Fruit fly (Drosophila melanogaster) whole organism, embryonic: ENCODE results near the gene trr.

ENCODE experiments used
- ATbp ChIP-seq: fragments of 200-800 bp; sonication (Bioruptor generic); optimal IDR thresholded peaks from 2 replicates; lab custom pipeline; 2017; ENCODE audit warnings: missing biosample characterization, mild to moderate bottlenecking, missing genetic modification characterization, missing genetic modification reagents
- Abd-B ChIP-seq: fragments of 200-800 bp; sonication (Bioruptor generic); optimal IDR thresholded peaks from 2 replicates; lab custom pipeline; 2018; ENCODE audit warnings: missing biosample characterization, mild to moderate bottlenecking, missing genetic modification characterization, moderate library complexity
- CG11398 ChIP-seq: fragments of 200-800 bp; sonication (Bioruptor generic); optimal IDR thresholded peaks from 2 replicates; lab custom pipeline; 2016; ENCODE audit warnings: missing biosample characterization, missing genetic modification characterization
- CG12104 ChIP-seq: fragments of 200-800 bp; sonication (Bioruptor generic); optimal IDR thresholded peaks from 3 replicates; lab custom pipeline; 2016; ENCODE audit warnings: missing biosample characterization, missing genetic modification characterization
- CG12155 ChIP-seq: fragments of 200-800 bp; sonication (Bioruptor generic); optimal IDR thresholded peaks from 3 replicates; lab custom pipeline; 2016; ENCODE audit warnings: missing biosample characterization, missing genetic modification characterization
- CG12391 ChIP-seq: fragments of 200-800 bp; sonication (Bioruptor generic); optimal IDR thresholded peaks from 3 replicates; lab custom pipeline; 2018; ENCODE audit warnings: missing biosample characterization, mild to moderate bottlenecking, missing genetic modification characterization, moderate library complexity
- CG13424 ChIP-seq: fragments of 200-800 bp; sonication (Bioruptor generic); optimal IDR thresholded peaks from 2 replicates; lab custom pipeline; 2019; ENCODE audit warnings: missing biosample characterization, mild to moderate bottlenecking, missing genetic modification characterization, moderate library complexity
- CG13775 ChIP-seq: fragments of 200-800 bp; sonication (Bioruptor generic); optimal IDR thresholded peaks from 3 replicates; lab custom pipeline; 2017; ENCODE audit warnings: missing biosample characterization, mild to moderate bottlenecking, missing genetic modification characterization
- CG16779 ChIP-seq: fragments of 200-800 bp; sonication (Bioruptor generic); IDR thresholded peaks from 2 replicates; pipeline ENCODE4 v1.3.6; 2022; ENCODE audit warnings: missing biosample characterization, missing genetic modification characterization
- CG1832 ChIP-seq: fragments of 200-800 bp; sonication (Bioruptor generic); optimal IDR thresholded peaks from 2 replicates; lab custom pipeline; 2017; ENCODE audit warnings: missing biosample characterization, mild to moderate bottlenecking, missing genetic modification characterization, inconsistent platforms
- CG2129 ChIP-seq: fragments of 200-800 bp; sonication (Bioruptor generic); IDR thresholded peaks from 2 replicates; pipeline ENCODE4 v1.3.6; 2022; ENCODE audit warnings: missing biosample characterization, missing genetic modification characterization; ENCODE audit not compliant: partially characterized antibody
- CG4282 ChIP-seq: fragments of 200-800 bp; sonication (Bioruptor generic); optimal IDR thresholded peaks from 2 replicates; lab custom pipeline; 2016; ENCODE audit warnings: missing biosample characterization, missing genetic modification characterization
- CG6683 ChIP-seq: fragments of 200-800 bp; sonication (Bioruptor generic); optimal IDR thresholded peaks from 2 replicates; lab custom pipeline; 2017; ENCODE audit warnings: missing biosample characterization, mild to moderate bottlenecking, missing genetic modification characterization, missing genetic modification reagents
- CG8478 ChIP-seq: fragments of >200 bp; optimal IDR thresholded peaks from 2 replicates; lab custom pipeline; 2018
- CG9817 ChIP-seq: fragments of 200-800 bp; sonication (Bioruptor generic); optimal IDR thresholded peaks from 2 replicates; lab custom pipeline; 2018; ENCODE audit warnings: missing biosample characterization, mild to moderate bottlenecking, missing genetic modification characterization, moderate library complexity
- Dad ChIP-seq: fragments of 200-800 bp; sonication (Bioruptor generic); optimal IDR thresholded peaks from 3 replicates; lab custom pipeline; 2016; ENCODE audit warnings: missing biosample characterization, missing genetic modification characterization
- Doc3 ChIP-seq: fragments of 200-800 bp; sonication (Bioruptor generic); IDR thresholded peaks from 3 replicates; pipeline ENCODE4 v1.3.6; 2022; ENCODE audit warnings: missing biosample characterization, missing genetic modification characterization; ENCODE audit not compliant: partially characterized antibody
- HmgZ ChIP-seq: fragments of 200-800 bp; sonication (Bioruptor generic); optimal IDR thresholded peaks from 2 replicates; lab custom pipeline; 2018; ENCODE audit warnings: missing biosample characterization, mild to moderate bottlenecking, missing genetic modification characterization
- Hmx ChIP-seq: fragments of 200-800 bp; sonication (Bioruptor generic); optimal IDR thresholded peaks from 2 replicates; lab custom pipeline; 2016; ENCODE audit warnings: missing biosample characterization, missing genetic modification characterization
- Neu2 ChIP-seq: fragments of 200-800 bp; sonication (Bioruptor generic); optimal IDR thresholded peaks from 3 replicates; lab custom pipeline; 2016; ENCODE audit warnings: missing biosample characterization, missing genetic modification characterization, borderline replicate concordance
- Nf-YB ChIP-seq: fragments of 200-800 bp; sonication (Bioruptor generic); optimal IDR thresholded peaks from 3 replicates; lab custom pipeline; 2019; ENCODE audit warnings: missing biosample characterization, mild to moderate bottlenecking, missing genetic modification characterization, moderate library complexity
- Trl ChIP-seq, 3 experiments: fragments of >200 bp in 2 of 3; fragments of 200-800 bp in 1 of 3; sonication (Bioruptor generic) in 1 of 3; optimal IDR thresholded peaks; 2 replicates in 1 of 3; 3 replicates in 2 of 3; lab custom pipeline; 2016 to 2017; ENCODE audit warnings: missing biosample characterization in 1 of 3, missing genetic modification characterization in 1 of 3
- YL-1 ChIP-seq: fragments of 200-800 bp; sonication (Bioruptor generic); optimal IDR thresholded peaks from 3 replicates; lab custom pipeline; 2017; ENCODE audit warnings: missing biosample characterization, mild to moderate bottlenecking, missing genetic modification characterization
- abd-A ChIP-seq: fragments of 200-800 bp; sonication (Bioruptor generic); optimal IDR thresholded peaks from 3 replicates; lab custom pipeline; 2019; ENCODE audit warnings: missing biosample characterization, mild to moderate bottlenecking, missing genetic modification characterization, moderate library complexity
- amos ChIP-seq: fragments of 200-800 bp; sonication (Bioruptor generic); IDR thresholded peaks from 2 replicates; pipeline ENCODE4 v1.3.6; 2022; ENCODE audit warnings: missing biosample characterization, missing genetic modification characterization; ENCODE audit not compliant: partially characterized antibody
- btn ChIP-seq: fragments of 200-800 bp; sonication (Bioruptor generic); optimal IDR thresholded peaks from 2 replicates; lab custom pipeline; 2016; ENCODE audit warnings: missing biosample characterization, missing genetic modification characterization
- corto ChIP-seq: fragments of 200-800 bp; sonication (Bioruptor generic); optimal IDR thresholded peaks from 2 replicates; lab custom pipeline; 2016; ENCODE audit warnings: missing biosample characterization, mild to moderate bottlenecking, missing genetic modification characterization, moderate library complexity
- crp ChIP-seq, 2 experiments: fragments of 200-800 bp; sonication (Bioruptor generic); optimal IDR thresholded peaks; 2 replicates in 1 of 2; 3 replicates in 1 of 2; lab custom pipeline; 2017; ENCODE audit warnings: missing biosample characterization in 2 of 2, missing genetic modification characterization in 2 of 2, mild to moderate bottlenecking in 1 of 2, moderate library complexity in 1 of 2
- fd3F ChIP-seq: fragments of 200-800 bp; sonication (Bioruptor generic); optimal IDR thresholded peaks from 2 replicates; lab custom pipeline; 2018; ENCODE audit warnings: missing biosample characterization, mild to moderate bottlenecking, missing genetic modification characterization, moderate library complexity
- jigr1 ChIP-seq: fragments of 200-800 bp; sonication (Bioruptor generic); IDR thresholded peaks from 3 replicates; pipeline ENCODE4 v1.3.6; 2022; ENCODE audit warnings: missing biosample characterization, missing genetic modification characterization
- klu ChIP-seq: fragments of 200-800 bp; sonication (Bioruptor generic); IDR thresholded peaks from 2 replicates; pipeline ENCODE4 v1.3.6; 2022; ENCODE audit warnings: missing biosample characterization, missing genetic modification characterization
- lbe ChIP-seq: fragments of 200-800 bp; sonication (Bioruptor generic); optimal IDR thresholded peaks from 2 replicates; lab custom pipeline; 2016; ENCODE audit warnings: missing biosample characterization, mild to moderate bottlenecking, missing genetic modification characterization
- maf-S ChIP-seq: fragments of 200-800 bp; sonication (Bioruptor generic); optimal IDR thresholded peaks from 2 replicates; lab custom pipeline; 2016; ENCODE audit warnings: missing biosample characterization, missing genetic modification characterization
- mld ChIP-seq: fragments of 200-800 bp; sonication (Bioruptor generic); IDR thresholded peaks from 3 replicates; pipeline ENCODE4 v1.3.6; 2022; ENCODE audit warnings: missing biosample characterization, missing genetic modification characterization; ENCODE audit not compliant: partially characterized antibody
- org-1 ChIP-seq: fragments of 200-800 bp; sonication (Bioruptor generic); optimal IDR thresholded peaks from 2 replicates; lab custom pipeline; 2017; ENCODE audit warnings: missing biosample characterization, missing genetic modification characterization
- pnt ChIP-seq: fragments of 200-800 bp; sonication (Bioruptor generic); optimal IDR thresholded peaks from 3 replicates; lab custom pipeline; 2016; ENCODE audit warnings: missing biosample characterization, missing genetic modification characterization
- prd ChIP-seq, 3 experiments: fragments of >200 bp in 2 of 3; fragments of 200-800 bp in 1 of 3; sonication (Bioruptor generic) in 1 of 3; optimal IDR thresholded peaks in 2 of 3; IDR thresholded peaks in 1 of 3; 2 replicates in 2 of 3; 3 replicates in 1 of 3; pipeline versions ENCODE4 v1.3.6 to Lab custom; 2017 to 2022; ENCODE audit warnings: missing biosample characterization in 1 of 3, missing genetic modification characterization in 1 of 3
- pzg ChIP-seq: fragments of 200-800 bp; sonication (Bioruptor generic); optimal IDR thresholded peaks from 3 replicates; lab custom pipeline; 2018; ENCODE audit warnings: missing biosample characterization, mild to moderate bottlenecking, missing genetic modification characterization, moderate library complexity
- ro ChIP-seq: fragments of 200-800 bp; sonication (Bioruptor generic); IDR thresholded peaks from 2 replicates; pipeline ENCODE4 v1.3.6; 2022; ENCODE audit warnings: missing biosample characterization, missing genetic modification characterization
- scrt ChIP-seq: fragments of 200-800 bp; sonication (Bioruptor generic); optimal IDR thresholded peaks from 2 replicates; lab custom pipeline; 2018; ENCODE audit warnings: missing biosample characterization, mild to moderate bottlenecking, missing genetic modification characterization, moderate library complexity
- sim ChIP-seq: fragments of 200-800 bp; sonication (Bioruptor generic); IDR thresholded peaks from 2 replicates; pipeline ENCODE4 v1.3.6; 2022; ENCODE audit warnings: missing biosample characterization, missing genetic modification characterization
- sisA ChIP-seq: fragments of 200-800 bp; sonication (Bioruptor generic); IDR thresholded peaks from 2 replicates; pipeline ENCODE4 v1.3.6; 2022; ENCODE audit warnings: missing biosample characterization, missing genetic modification characterization
- slou ChIP-seq: fragments of 200-800 bp; sonication (Bioruptor generic); optimal IDR thresholded peaks from 3 replicates; lab custom pipeline; 2016; ENCODE audit warnings: missing biosample characterization, missing genetic modification characterization
- so ChIP-seq: fragments of 200-800 bp; sonication (Bioruptor generic); IDR thresholded peaks from 3 replicates; pipeline ENCODE4 v1.3.6; 2022; ENCODE audit warnings: missing biosample characterization, missing genetic modification characterization
- sob ChIP-seq: fragments of 200-800 bp; sonication (Bioruptor generic); IDR thresholded peaks from 2 replicates; pipeline ENCODE4 v1.3.6; 2022; ENCODE audit warnings: missing biosample characterization, missing genetic modification characterization
- sr ChIP-seq: fragments of 200-800 bp; sonication (Bioruptor generic); IDR thresholded peaks from 3 replicates; pipeline ENCODE4 v1.3.6; 2022; ENCODE audit warnings: missing biosample characterization, missing genetic modification characterization
- tna ChIP-seq: fragments of 200-800 bp; sonication (Bioruptor generic); IDR thresholded peaks from 2 replicates; pipeline ENCODE4 v1.3.6; 2022; ENCODE audit warnings: missing biosample characterization, missing genetic modification characterization; ENCODE audit not compliant: partially characterized antibody
- vvl ChIP-seq: fragments of 200-800 bp; sonication (Bioruptor generic); IDR thresholded peaks from 2 replicates; pipeline ENCODE4 v1.3.6; 2022; ENCODE audit warnings: missing biosample characterization, missing genetic modification characterization

Gene trr

DNA sequence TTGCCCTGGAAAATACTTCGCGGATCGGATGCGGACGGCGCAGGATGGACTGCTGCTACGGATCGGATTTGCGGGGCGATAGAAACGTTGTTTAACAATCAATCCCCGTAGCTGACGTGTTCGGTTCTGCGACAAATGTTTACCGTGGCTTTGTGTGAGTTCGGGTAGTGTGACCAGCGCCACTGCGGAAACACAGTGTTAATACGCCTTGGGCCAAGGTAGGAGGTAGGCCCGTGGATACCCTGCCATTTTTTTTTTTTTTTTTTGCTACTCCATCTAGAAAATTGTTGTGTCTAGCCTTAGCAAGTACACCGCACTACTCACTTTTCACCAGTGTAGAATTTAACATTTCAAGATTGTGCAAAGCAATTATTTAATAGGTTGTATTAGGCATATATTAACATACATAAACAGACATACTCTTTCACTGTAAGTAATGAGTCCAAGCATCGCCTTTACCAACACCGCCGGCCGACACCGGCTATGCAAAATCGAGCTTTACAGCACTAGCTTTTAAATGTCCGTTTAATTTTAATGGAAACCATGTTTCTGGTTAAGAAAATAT, 28.0 kb downstream of the trr start, which contains the start of gene deltaCOP (continued):
- TF ChIP-seq CG12155 (peak; percentile 90), so (GFP tag; lab: Robert Waterston, UW) (peak; percentile 84; the same call in 2 of the 3 replicates), ATbp (GFP tag; lab: Kevin White, UChicago) (no peak), Dad (GFP tag; lab: Kevin White, UChicago) (peak; percentile 89), pzg (GFP tag; lab: Kevin White, UChicago) (peak; percentile 39), CG16779 (GFP tag; lab: Robert Waterston, UW) (no peak), Hmx (GFP tag; lab: Kevin White, UChicago) (no peak), tna (no peak), CG9817 (tag; lab: Kevin White, UChicago) (peak; percentile 73), Neu2 (GFP tag; lab: Kevin White, UChicago) (peak; percentile 60), CG12104 (GFP tag; lab: Kevin White, UChicago) (peak; percentile 63), sisA (GFP tag; lab: Robert Waterston, UW) (peak; percentile 90), Nf-YB (GFP tag; lab: Kevin White, UChicago) (peak; percentile 50), jigr1 (GFP tag; lab: Robert Waterston, UW) (peak; percentile 67), CG13775 (GFP tag; lab: Kevin White, UChicago) (peak; percentile 84), crp (GFP tag; optimal IDR thresholded peaks at IDR 0.05; lab: Kevin White, UChicago) (peak in 1 of 2 experiments; percentile 35), vvl (peak; percentile 84), CG13424 (tag; lab: Kevin White, UChicago) (peak; percentile 70), CG8478 (lab: Kevin White, UChicago) (no peak), CG11398 (peak; percentile 86), CG6683 (GFP tag; lab: Kevin White, UChicago) (peak; percentile 41), maf-S (GFP tag; lab: Kevin White, UChicago) (peak; percentile 88), prd (optimal IDR thresholded peaks at IDR 0.05; lab: Kevin White, UChicago) (no peak), prd (GFP tag; IDR thresholded peaks at IDR 0.05; lab: Robert Waterston, UW) (peak; percentile 90), abd-A (tag; lab: Kevin White, UChicago) (no peak), sim (GFP tag; lab: Robert Waterston, UW) (no peak), klu (peak; percentile 85), org-1 (GFP tag; lab: Kevin White, UChicago) (peak; percentile 59), CG12391 (tag; lab: Kevin White, UChicago) (peak; percentile 78), ro (peak; percentile 31; the same call in 1 of the 2 replicates), corto (GFP tag; lab: Kevin White, UChicago) (no peak), mld (GFP tag; lab: Robert Waterston, UW) (no peak), CG2129 (GFP tag; lab: Robert Waterston, UW) (no peak), Abd-B (peak; percentile 86), sob (peak; percentile 90), sr (GFP tag; lab: Robert Waterston, UW) (no peak), CG1832 (no peak), YL-1 (GFP tag; lab: Kevin White, UChicago) (peak; percentile 62), slou (GFP tag; lab: Kevin White, UChicago) (peak; percentile 72), lbe (GFP tag; lab: Kevin White, UChicago) (peak; percentile 82), amos (GFP tag; lab: Robert Waterston, UW) (peak; percentile 26; the same call in 1 of the 2 replicates), CG4282 (GFP tag; lab: Kevin White, UChicago) (peak; percentile 87), fd3F (peak; percentile 62), HmgZ (tag; lab: Kevin White, UChicago) (peak; percentile 79), Trl (optimal IDR thresholded peaks at IDR 0.05; lab: Kevin White, UChicago) (no peak), Trl (GFP tag; optimal IDR thresholded peaks at IDR 0.05; lab: Kevin White, UChicago) (peak; percentile 87), Doc3 (GFP tag; lab: Robert Waterston, UW) (no peak), pnt (GFP tag; lab: Kevin White, UChicago) (peak; percentile 86), btn (GFP tag; lab: Kevin White, UChicago) (peak; percentile 69), scrt (GFP tag; lab: Kevin White, UChicago) (no peak)
